Worm (Caenorhabditis elegans) whole organism, young adult: ENCODE results near the gene F13H8.5.

ENCODE experiments used
- B0261.1 ChIP-seq: sonication (generic microtip); optimal IDR thresholded peaks from 2 replicates; lab custom pipeline; 2016; ENCODE audit warnings: mild to moderate bottlenecking, missing genetic modification characterization, moderate library complexity, missing compliant biosample characterization
- C06A6.2 ChIP-seq: fragments of 200-800 bp; sonication (Bioruptor generic); conservative IDR thresholded peaks from 2 replicates; pipeline ENCODE4 v1.3.6; 2022; ENCODE audit warnings: missing genetic modification characterization, missing compliant biosample characterization
- D2030.7 ChIP-seq: fragments of 200-800 bp; sonication (Bioruptor generic); IDR thresholded peaks from 2 replicates; pipeline ENCODE4 v1.3.6; 2022; ENCODE audit warnings: missing genetic modification reagents, missing genetic modification characterization, missing compliant biosample characterization
- F22D6.2 ChIP-seq: sonication (generic microtip); optimal IDR thresholded peaks from 2 replicates; lab custom pipeline; 2016; ENCODE audit warnings: mild to moderate bottlenecking, missing genetic modification characterization, missing compliant biosample characterization
- F49E8.2 ChIP-seq: sonication (generic microtip); optimal IDR thresholded peaks from 3 replicates; lab custom pipeline; 2017; ENCODE audit warnings: missing genetic modification characterization, mild to moderate bottlenecking, missing compliant biosample characterization, antibody characterized with exemption, moderate library complexity; ENCODE audit not compliant: insufficient read depth
- Y53F4B.3 ChIP-seq: fragments of 200-800 bp; sonication (Bioruptor generic); IDR thresholded peaks from 2 replicates; pipeline ENCODE4 v1.3.6; 2022; ENCODE audit warnings: missing genetic modification reagents, missing genetic modification characterization, missing compliant biosample characterization
- Y67H2A.10 ChIP-seq: fragments of 200-800 bp; sonication (Bioruptor generic); conservative IDR thresholded peaks from 2 replicates; pipeline ENCODE4 v1.3.6; 2022; ENCODE audit warnings: missing genetic modification reagents, missing genetic modification characterization, missing compliant biosample characterization
- ama-1 ChIP-seq, 3 experiments: fragments of 150-350 bp in 1 of 3; sonication (generic microtip) in 2 of 3; optimal IDR thresholded peaks; 2 replicates each; lab custom pipeline; 2014 to 2018; ENCODE audit warnings: missing biosample characterization in 2 of 3, missing genetic modification characterization in 2 of 3, missing genetic modification reagents in 2 of 3
- atf-7 ChIP-seq: sonication (generic microtip); optimal IDR thresholded peaks from 2 replicates; lab custom pipeline; 2017; ENCODE audit warnings: mild to moderate bottlenecking, missing genetic modification characterization, missing compliant biosample characterization
- attf-5 ChIP-seq: fragments of 200-800 bp; sonication (Bioruptor generic); optimal IDR thresholded peaks from 2 replicates; lab custom pipeline; 2018; ENCODE audit warnings: mild to moderate bottlenecking, missing genetic modification characterization, missing compliant biosample characterization
- bed-2 ChIP-seq: fragments of 200-800 bp; sonication (Bioruptor generic); IDR thresholded peaks from 2 replicates; pipeline ENCODE4 v1.3.6; 2022; ENCODE audit warnings: missing genetic modification reagents, missing genetic modification characterization, missing compliant biosample characterization
- ceh-100 ChIP-seq: fragments of 200-800 bp; sonication (Bioruptor generic); IDR thresholded peaks from 2 replicates; pipeline ENCODE4 v1.3.6; 2022; ENCODE audit warnings: missing genetic modification reagents, missing genetic modification characterization, missing compliant biosample characterization
- chd-7 ChIP-seq: sonication (generic microtip); optimal IDR thresholded peaks from 2 replicates; lab custom pipeline; 2016; ENCODE audit warnings: mild to moderate bottlenecking, missing genetic modification characterization, moderate library complexity, missing compliant biosample characterization
- die-1 ChIP-seq: sonication (generic microtip); optimal IDR thresholded peaks from 2 replicates; lab custom pipeline; 2016; ENCODE audit warnings: missing genotype, mild to moderate bottlenecking, missing genetic modification characterization, missing compliant biosample characterization
- dox-1 ChIP-seq: fragments of 200-800 bp; sonication (Bioruptor generic); IDR thresholded peaks from 2 replicates; pipeline ENCODE4 v1.3.6; 2022; ENCODE audit warnings: missing genetic modification reagents, missing genetic modification characterization, missing compliant biosample characterization
- dpff-1 ChIP-seq: sonication (generic microtip); optimal IDR thresholded peaks from 2 replicates; lab custom pipeline; 2017; ENCODE audit warnings: mild to moderate bottlenecking, missing genetic modification characterization, missing compliant biosample characterization
- ekl-4 ChIP-seq: fragments of 200-800 bp; sonication (Bioruptor generic); IDR thresholded peaks from 2 replicates; pipeline ENCODE4 v1.3.6; 2022; ENCODE audit warnings: missing genetic modification reagents, missing genetic modification characterization, missing compliant biosample characterization
- fkh-3 ChIP-seq: sonication (generic microtip); optimal IDR thresholded peaks from 2 replicates; lab custom pipeline; 2016; ENCODE audit warnings: mild to moderate bottlenecking, missing genetic modification characterization, missing compliant biosample characterization
- hmg-1.2 ChIP-seq: fragments of 200-800 bp; sonication (Bioruptor generic); IDR thresholded peaks from 2 replicates; pipeline ENCODE4 v1.3.6; 2022; ENCODE audit warnings: missing genetic modification reagents, missing genetic modification characterization, missing compliant biosample characterization
- lag-1 ChIP-seq: fragments of 200-800 bp; sonication (Bioruptor generic); IDR thresholded peaks from 2 replicates; pipeline ENCODE4 v1.3.6; 2022; ENCODE audit warnings: missing genetic modification reagents, missing genetic modification characterization, missing compliant biosample characterization
- lin-26 ChIP-seq: fragments of 200-800 bp; sonication (Bioruptor generic); IDR thresholded peaks from 2 replicates; pipeline ENCODE4 v1.3.6; 2022; ENCODE audit warnings: missing genetic modification reagents, missing genetic modification characterization, missing compliant biosample characterization
- lin-35 ChIP-seq, 3 experiments: fragments of 150-350 bp in 2 of 3; sonication (generic microtip) in 1 of 3; optimal IDR thresholded peaks; 2 replicates each; lab custom pipeline; 2014 to 2018; ENCODE audit warnings: missing biosample characterization in 3 of 3, missing genetic modification characterization in 3 of 3, missing genetic modification reagents in 3 of 3
- lin-54 ChIP-seq: fragments of 200-800 bp; sonication (Bioruptor generic); optimal IDR thresholded peaks from 2 replicates; lab custom pipeline; 2018; ENCODE audit warnings: mild to moderate bottlenecking, missing genetic modification characterization, missing compliant biosample characterization
- lsl-1 ChIP-seq: fragments of 200-800 bp; sonication (Bioruptor generic); optimal IDR thresholded peaks from 2 replicates; lab custom pipeline; 2018; ENCODE audit warnings: mild to moderate bottlenecking, missing genetic modification characterization, moderate library complexity, missing compliant biosample characterization
- madf-10 ChIP-seq: sonication (generic microtip); optimal IDR thresholded peaks from 2 replicates; lab custom pipeline; 2016; ENCODE audit warnings: mild to moderate bottlenecking, missing genetic modification characterization, missing compliant biosample characterization
- madf-6 ChIP-seq: fragments of 200-800 bp; sonication (Bioruptor generic); IDR thresholded peaks from 2 replicates; pipeline ENCODE4 v1.3.6; 2022; ENCODE audit warnings: missing genetic modification reagents, missing genetic modification characterization, missing compliant biosample characterization
- madf-8 ChIP-seq: fragments of 200-800 bp; sonication (Bioruptor generic); conservative IDR thresholded peaks from 2 replicates; pipeline ENCODE4 v1.3.6; 2022; ENCODE audit warnings: missing genetic modification reagents, missing genetic modification characterization, missing compliant biosample characterization
- mes-4 ChIP-seq: sonication (generic microtip); optimal IDR thresholded peaks from 2 replicates; lab custom pipeline; 2016; ENCODE audit warnings: missing genotype, missing genetic modification characterization, missing compliant biosample characterization
- nfya-2 ChIP-seq: fragments of 200-800 bp; sonication (Bioruptor generic); IDR thresholded peaks from 2 replicates; pipeline ENCODE4 v1.3.6; 2022; ENCODE audit warnings: missing genetic modification reagents, missing genetic modification characterization, missing compliant biosample characterization
- nhr-27 ChIP-seq: fragments of 200-800 bp; sonication (Bioruptor generic); optimal IDR thresholded peaks from 2 replicates; lab custom pipeline; 2018; ENCODE audit warnings: mild to moderate bottlenecking, missing genetic modification characterization, moderate library complexity, missing compliant biosample characterization
- nhr-80 ChIP-seq: sonication (generic microtip); optimal IDR thresholded peaks from 2 replicates; lab custom pipeline; 2016; ENCODE audit warnings: missing genetic modification characterization, missing compliant biosample characterization
- nhr-90 ChIP-seq: sonication (generic microtip); optimal IDR thresholded peaks from 2 replicates; lab custom pipeline; 2016; ENCODE audit warnings: missing genotype, mild to moderate bottlenecking, missing genetic modification characterization, missing compliant biosample characterization
- snpc-1.1 ChIP-seq: sonication (generic microtip); optimal IDR thresholded peaks from 2 replicates; lab custom pipeline; 2017; ENCODE audit warnings: missing genetic modification characterization, mild to moderate bottlenecking, missing compliant biosample characterization, antibody characterized with exemption, moderate library complexity, missing genotype, missing genetic modification reagents; ENCODE audit not compliant: insufficient read depth
- snpc-1.3 ChIP-seq: sonication (generic microtip); optimal IDR thresholded peaks from 2 replicates; lab custom pipeline; 2017; ENCODE audit warnings: missing genetic modification characterization, mild to moderate bottlenecking, missing compliant biosample characterization, antibody characterized with exemption, moderate library complexity, missing genotype, missing genetic modification reagents; ENCODE audit not compliant: insufficient read depth
- tlf-1 ChIP-seq: fragments of 200-800 bp; sonication (Bioruptor generic); optimal IDR thresholded peaks from 2 replicates; lab custom pipeline; 2018; ENCODE audit warnings: mild to moderate bottlenecking, missing genetic modification characterization, missing compliant biosample characterization
- unc-130 ChIP-seq: sonication (generic microtip); optimal IDR thresholded peaks from 2 replicates; lab custom pipeline; 2016; ENCODE audit warnings: missing genetic modification reagents, missing genetic modification characterization, missing compliant biosample characterization
- zim-3 ChIP-seq: sonication (generic microtip); optimal IDR thresholded peaks from 2 replicates; lab custom pipeline; 2017; ENCODE audit warnings: mild to moderate bottlenecking, missing genetic modification characterization, moderate library complexity, missing compliant biosample characterization
- ztf-26 ChIP-seq: sonication (generic microtip); optimal IDR thresholded peaks from 2 replicates; lab custom pipeline; 2017; ENCODE audit warnings: missing genetic modification characterization, missing compliant biosample characterization
- ztf-6 ChIP-seq: fragments of 200-800 bp; sonication (Bioruptor generic); IDR thresholded peaks from 2 replicates; pipeline ENCODE4 v1.3.6; 2022; ENCODE audit warnings: missing genetic modification reagents, missing genetic modification characterization, missing compliant biosample characterization

F13H8.5 gene

ce11 chrII:6248503-6248902, 7.4 kb downstream of the F13H8.5 start (continued):
- TF ChIP-seq snpc-1.1 (no peak), lin-26 (GFP tag; lab: Robert Waterston, UW) (peak; percentile 80), madf-10 (tag; lab: Kevin White, UChicago) (peak; percentile 37), dox-1 (GFP tag; lab: Robert Waterston, UW) (peak; percentile 73), nhr-80 (tag; lab: Kevin White, UChicago) (peak; percentile 35), Y67H2A.10 (GFP tag; lab: Robert Waterston, UW) (no peak), nhr-90 (tag; lab: Kevin White, UChicago) (peak; percentile 72), tlf-1 (peak; percentile 1), madf-8 (0 out of 2 replicates have a peak, but pooled peaks have one; percentile 3), lag-1 (no peak), ztf-26 (tag; lab: Kevin White, UChicago) (peak; percentile 58), fkh-3 (tag; lab: Kevin White, UChicago) (peak; percentile 63), atf-7 (peak; percentile 40), ceh-100 (GFP tag; lab: Robert Waterston, UW) (peak; percentile 46; the same call in 1 of the 2 replicates), lsl-1 (GFP tag; lab: Kevin White, UChicago) (peak; percentile 43), F49E8.2 (peak; percentile 82), F22D6.2 (tag; lab: Kevin White, UChicago) (no peak), die-1 (peak; percentile 70), snpc-1.3 (tag; lab: Kevin White, UChicago) (no peak), zim-3 (no peak), unc-130 (GFP tag; lab: Kevin White, UChicago) (peak; percentile 1), hmg-1.2 (GFP tag; lab: Robert Waterston, UW) (peak; percentile 41), chd-7 (tag; lab: Kevin White, UChicago) (peak; percentile 50), dpff-1 (tag; lab: Kevin White, UChicago) (no peak), ama-1 (optimal IDR thresholded peaks at IDR 0.05; lab: Kevin White, UChicago) (no peak), ama-1 (GFP tag; optimal IDR thresholded peaks at IDR 0.05; lab: Kevin White, UChicago) (peak; percentile 66 to 71), madf-6 (GFP tag; lab: Robert Waterston, UW) (peak; percentile 55), nhr-27 (no peak), D2030.7 (GFP tag; lab: Robert Waterston, UW) (peak; percentile 41; the same call in 1 of the 2 replicates), ztf-6 (GFP tag; lab: Robert Waterston, UW) (no peak), mes-4 (tag; lab: Kevin White, UChicago) (peak; percentile 69), lin-54 (GFP tag; lab: Kevin White, UChicago) (peak; percentile 62), nfya-2 (GFP tag; lab: Robert Waterston, UW) (no peak), ekl-4 (GFP tag; lab: Robert Waterston, UW) (peak; percentile 87), lin-35 (GFP tag; optimal IDR thresholded peaks at IDR 0.05; lab: Kevin White, UChicago) (peak in 1 of 3 experiments; percentile 30), attf-5 (GFP tag; lab: Kevin White, UChicago) (peak; percentile 68), C06A6.2 (GFP tag; lab: Robert Waterston, UW) (0 out of 2 replicates have a peak, but pooled peaks have one; percentile 20), bed-2 (0 out of 2 replicates have a peak, but pooled peaks have one; percentile 15)
- TF ChIP-seq, all 124 proteins: peak for 54

- TF ChIP-seq Y53F4B.3 (GFP tag; lab: Robert Waterston, UW) = no peak
- peak; percentile 0 for TF ChIP-seq B0261.1 (tag; lab: Kevin White, UChicago)
These were observed 7.9 kb downstream of the F13H8.5 start for ce11 chrII:6248029-6248428.
